Fruit fly (Drosophila melanogaster): ENCODE data around the gene CG10038.

The CG10038 gene

DNA sequence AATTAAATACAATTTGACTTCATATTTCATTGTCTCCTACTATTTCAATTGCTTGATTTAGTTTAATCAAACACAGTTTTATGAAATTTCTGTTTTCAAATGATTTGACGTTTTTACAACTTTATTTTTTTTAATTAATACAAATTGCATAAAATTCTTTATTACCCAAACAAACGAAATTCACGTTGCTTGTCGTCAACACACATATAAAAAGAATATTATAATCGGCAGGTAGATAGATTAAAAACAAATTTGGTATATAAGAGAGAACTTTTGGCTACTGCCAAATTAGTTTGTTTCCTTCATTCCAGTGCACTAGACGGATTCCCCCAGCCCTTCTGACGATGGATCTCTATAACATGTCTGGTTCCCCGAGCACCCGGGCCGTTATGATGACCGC, 26.4 kb upstream of the CG10038 start, which contains the start of gene GstD6:
TSS of gene GstD6 (plus strand) at position 301 of the 400 bp plus-strand sequence.
- no peak for TF ChIP-seq CG13204 (GFP tag; optimal IDR thresholded peaks at IDR 0.05)
- TF ChIP-seq CG12605 (GFP tag; IDR thresholded peaks at IDR 0.05): no peak
- no peak for TF ChIP-seq CG10348 (GFP tag; IDR thresholded peaks at IDR 0.05)
- TF ChIP-seq Pif1A (GFP tag; optimal IDR thresholded peaks at IDR 0.05): no peak
- no peak for TF ChIP-seq CG4496 (GFP tag; IDR thresholded peaks at IDR 0.05)
- TF ChIP-seq CG34367 (tag; optimal IDR thresholded peaks at IDR 0.05): no peak
- no peak for TF ChIP-seq CG8301 (tag; optimal IDR thresholded peaks at IDR 0.05)
- no peak for TF ChIP-seq Pif1B (GFP tag; optimal IDR thresholded peaks at IDR 0.05)
- no peak for TF ChIP-seq gl (tag; optimal IDR thresholded peaks at IDR 0.05)
- TF ChIP-seq CG17806 (tag; optimal IDR thresholded peaks at IDR 0.05): no peak
- no peak for TF ChIP-seq CG8159 (tag; optimal IDR thresholded peaks at IDR 0.05)
- no peak for TF ChIP-seq CG9948 (tag; optimal IDR thresholded peaks at IDR 0.05)
- TF ChIP-seq fd96Ca (GFP tag; IDR thresholded peaks at IDR 0.05): no peak
- no peak for TF ChIP-seq CG32121 (GFP tag; IDR thresholded peaks at IDR 0.05)
- no peak for TF ChIP-seq CG15710 (tag; optimal IDR thresholded peaks at IDR 0.05)
- no peak for TF ChIP-seq EcR (GFP tag; optimal IDR thresholded peaks at IDR 0.05)
- TF ChIP-seq rn (GFP tag; IDR thresholded peaks at IDR 0.05): no peak
- TF ChIP-seq CG14655 (GFP tag; optimal IDR thresholded peaks at IDR 0.05): no peak
- TF ChIP-seq D1 (tag; optimal IDR thresholded peaks at IDR 0.05): no peak

DNA sequence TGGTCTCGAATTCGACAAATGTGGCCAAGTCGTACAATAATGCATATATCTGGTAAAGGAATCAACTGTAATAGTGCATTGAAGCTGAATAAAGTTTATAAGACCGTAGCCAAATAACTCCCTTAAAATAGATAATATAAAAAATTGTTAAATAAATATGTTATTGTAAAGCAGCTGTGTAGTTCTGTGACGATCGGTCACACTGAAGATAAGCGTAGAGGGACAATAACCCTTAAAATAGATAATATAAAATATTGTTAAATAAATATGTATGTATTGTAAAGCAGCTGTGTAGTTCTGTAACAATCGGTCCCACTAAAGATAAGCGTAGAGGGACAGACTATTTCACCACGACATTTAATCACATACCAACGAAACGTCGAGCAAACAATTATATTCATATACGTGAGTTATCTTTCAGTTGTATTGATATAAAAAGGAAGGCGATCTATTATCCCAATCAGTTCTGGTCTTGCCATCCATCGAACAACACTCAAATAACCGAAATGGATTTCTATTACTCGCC, 24.9 kb upstream of the CG10038 start, which contains the start of gene GstD5:
TSS of gene GstD5 (plus strand) at position 476 of the 526 bp plus-strand sequence.
- TF ChIP-seq EcR (GFP tag; optimal IDR thresholded peaks at IDR 0.05) (peak; percentile 76), CG8301 (tag; optimal IDR thresholded peaks at IDR 0.05) (no peak)

DNA sequence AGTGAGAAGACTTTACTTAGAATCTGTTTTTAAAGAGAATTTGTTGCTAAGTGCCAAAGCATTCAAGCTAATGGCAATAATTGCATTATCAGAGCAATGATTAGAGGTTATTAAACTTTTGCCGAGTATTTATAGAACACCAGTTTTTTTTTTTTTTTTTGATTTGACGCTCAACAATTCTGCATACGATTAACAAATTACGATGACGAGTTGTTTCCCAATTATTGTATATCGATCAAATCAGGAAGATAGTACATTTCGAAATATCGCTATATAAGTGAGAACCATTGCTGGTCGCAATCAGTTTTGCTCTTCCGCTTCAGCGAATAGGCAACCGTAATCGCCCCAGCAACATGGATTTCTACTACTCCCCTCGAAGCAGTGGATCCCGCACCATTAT, 23.4 kb upstream of the CG10038 start, which contains the start of gene GstD4:
TSS of gene GstD4 (plus strand) at position 301 of the 400 bp plus-strand sequence.
- TF ChIP-seq EcR (GFP tag; optimal IDR thresholded peaks at IDR 0.05) (peak; percentile 21), fd96Ca (GFP tag; IDR thresholded peaks at IDR 0.05) (no peak)

DNA sequence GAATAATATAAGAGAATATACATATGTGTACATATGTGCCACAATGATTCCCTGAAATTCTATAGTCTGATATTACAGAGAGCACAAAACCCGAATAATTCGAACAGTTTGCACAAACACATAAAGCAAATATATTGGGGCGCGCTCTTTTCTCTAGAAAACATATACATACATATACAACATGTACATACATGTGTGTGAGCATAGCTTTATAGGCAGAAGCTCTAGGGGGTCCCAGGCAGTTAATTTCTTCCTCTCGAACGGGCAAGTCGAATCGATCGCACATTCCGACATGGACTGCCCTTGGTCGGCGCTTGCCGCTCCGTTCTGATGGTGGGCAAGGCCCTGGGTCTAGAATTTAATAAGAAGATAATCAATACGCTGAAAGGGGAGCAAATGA, 22.4 kb upstream of the CG10038 start, which contains the start of gene GstD3:
TSS of gene GstD3 (plus strand) at position 269 of the 400 bp plus-strand sequence.
- no peak for TF ChIP-seq CG15710 (tag; optimal IDR thresholded peaks at IDR 0.05)
- TF ChIP-seq CG8301 (tag; optimal IDR thresholded peaks at IDR 0.05): no peak
- no peak for TF ChIP-seq CG8159 (tag; optimal IDR thresholded peaks at IDR 0.05)
- peak; percentile 25 for TF ChIP-seq EcR (GFP tag; optimal IDR thresholded peaks at IDR 0.05)
- no peak for TF ChIP-seq CG4496 (GFP tag; IDR thresholded peaks at IDR 0.05)

DNA sequence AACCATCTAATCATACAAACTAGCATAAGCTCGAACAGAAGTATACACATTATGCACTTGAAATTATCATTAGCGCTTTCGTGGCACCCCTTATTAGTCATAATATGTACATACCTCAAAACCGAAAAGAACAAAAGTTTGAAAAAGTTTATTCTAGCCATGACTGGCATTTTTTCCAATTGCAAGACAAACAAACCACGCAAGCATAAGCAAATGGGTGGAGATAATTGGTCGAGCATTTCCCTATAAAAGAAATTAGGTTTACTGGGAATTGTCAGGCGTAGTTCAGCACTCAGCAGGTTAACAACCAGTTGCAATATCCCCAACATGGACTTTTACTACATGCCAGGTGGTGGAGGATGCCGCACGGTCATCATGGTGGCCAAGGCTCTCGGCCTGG, 21.2 kb upstream of the CG10038 start, which contains the start of gene GstD2:
TSS of gene GstD2 (plus strand) at position 301 of the 400 bp plus-strand sequence.
- TF ChIP-seq EcR (GFP tag; optimal IDR thresholded peaks at IDR 0.05): no peak
- TF ChIP-seq CG14655 (GFP tag; optimal IDR thresholded peaks at IDR 0.05): no peak
- TF ChIP-seq CG12605 (GFP tag; IDR thresholded peaks at IDR 0.05): no peak
- no peak for TF ChIP-seq Pif1B (GFP tag; optimal IDR thresholded peaks at IDR 0.05)
- no peak for TF ChIP-seq CG15710 (tag; optimal IDR thresholded peaks at IDR 0.05)
- TF ChIP-seq CG8159 (tag; optimal IDR thresholded peaks at IDR 0.05): no peak
- TF ChIP-seq CG17806 (tag; optimal IDR thresholded peaks at IDR 0.05): no peak
- TF ChIP-seq gl (tag; optimal IDR thresholded peaks at IDR 0.05): no peak

DNA sequence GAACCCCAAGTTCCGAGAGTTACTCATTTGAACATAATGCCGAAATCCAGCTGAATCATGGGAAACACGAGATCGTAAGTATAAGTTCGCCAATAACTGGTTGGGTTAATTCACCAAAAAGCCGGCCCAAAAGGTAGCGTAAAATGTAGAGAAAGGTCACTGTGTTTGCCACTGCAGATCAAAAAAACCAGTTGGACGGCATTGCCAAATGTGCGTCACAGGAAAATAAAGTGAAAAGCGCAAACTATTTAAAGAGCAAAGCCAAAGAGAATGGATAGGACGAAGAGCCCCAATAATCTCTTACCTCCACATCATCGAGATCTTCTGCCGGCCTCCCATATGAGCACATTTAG, 20.2 kb upstream of the CG10038 start:
- TF ChIP-seq EcR (GFP tag; optimal IDR thresholded peaks at IDR 0.05): peak; percentile 84
- TF ChIP-seq Pif1A (GFP tag; optimal IDR thresholded peaks at IDR 0.05): no peak
- no peak for TF ChIP-seq CG17806 (tag; optimal IDR thresholded peaks at IDR 0.05)
- peak; percentile 10; the same call in 1 of the 2 replicates for TF ChIP-seq CG12605 (GFP tag; IDR thresholded peaks at IDR 0.05)
- no peak for TF ChIP-seq CG4496 (GFP tag; IDR thresholded peaks at IDR 0.05)
- no peak for TF ChIP-seq CG14655 (GFP tag; optimal IDR thresholded peaks at IDR 0.05)
- TF ChIP-seq Ets98B (GFP tag; IDR thresholded peaks at IDR 0.05): no peak
- TF ChIP-seq CG13204 (GFP tag; optimal IDR thresholded peaks at IDR 0.05): no peak
- no peak for TF ChIP-seq Pif1B (GFP tag; optimal IDR thresholded peaks at IDR 0.05)

DNA sequence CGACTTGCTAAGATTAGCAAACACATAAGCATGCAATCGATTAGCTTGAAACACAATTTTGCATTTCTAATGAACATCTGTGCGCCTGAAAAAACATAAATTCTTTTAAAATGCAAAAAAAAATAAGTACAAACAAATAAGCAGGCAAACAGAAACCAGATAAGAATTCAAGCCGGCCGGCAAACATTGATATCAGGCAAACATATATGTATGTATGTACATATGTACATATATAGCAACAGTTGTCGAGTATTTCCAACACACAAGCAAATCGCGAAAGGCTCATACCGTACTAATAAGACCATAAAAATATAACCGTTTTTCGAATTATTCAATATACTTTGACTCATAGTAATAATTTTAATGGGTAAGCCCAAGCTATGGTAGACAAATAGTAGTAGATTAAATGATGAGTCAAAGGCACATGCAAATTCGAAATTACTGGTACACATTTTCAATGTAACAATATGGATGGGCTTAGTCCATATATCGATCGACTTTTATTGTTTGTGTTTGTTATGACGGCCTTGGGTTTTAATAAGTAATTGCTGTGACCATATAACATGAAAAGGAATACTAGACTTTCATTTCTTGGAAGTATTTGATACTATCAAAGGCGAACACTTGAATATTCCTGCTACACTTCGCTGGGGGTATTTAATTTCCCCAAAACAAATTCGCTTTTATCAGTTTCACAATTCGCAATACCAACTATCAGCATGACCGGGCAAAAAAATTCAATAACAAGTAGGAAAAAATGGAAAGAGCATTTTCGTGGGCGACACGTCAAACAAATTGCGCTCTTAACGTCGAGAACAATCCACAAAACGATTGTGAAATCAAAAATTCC, 19.6 kb upstream of the CG10038 start:
- TF ChIP-seq Snoo (tag; optimal IDR thresholded peaks at IDR 0.05) (no peak), CG4496 (GFP tag; IDR thresholded peaks at IDR 0.05) (no peak), CG8301 (tag; optimal IDR thresholded peaks at IDR 0.05) (no peak), CG12605 (GFP tag; IDR thresholded peaks at IDR 0.05) (no peak), CG13204 (GFP tag; optimal IDR thresholded peaks at IDR 0.05) (no peak), Pif1A (GFP tag; optimal IDR thresholded peaks at IDR 0.05) (no peak), D1 (tag; optimal IDR thresholded peaks at IDR 0.05) (no peak), EcR (GFP tag; optimal IDR thresholded peaks at IDR 0.05) (no peak), CG9948 (tag; optimal IDR thresholded peaks at IDR 0.05) (no peak), rn (GFP tag; IDR thresholded peaks at IDR 0.05) (no peak), gl (tag; optimal IDR thresholded peaks at IDR 0.05) (no peak), Pif1B (GFP tag; optimal IDR thresholded peaks at IDR 0.05) (no peak), CG14655 (GFP tag; optimal IDR thresholded peaks at IDR 0.05) (no peak), CG15710 (tag; optimal IDR thresholded peaks at IDR 0.05) (no peak), CG8159 (tag; optimal IDR thresholded peaks at IDR 0.05) (no peak), CG10348 (GFP tag; IDR thresholded peaks at IDR 0.05) (no peak)
